Worm (Caenorhabditis elegans) whole organism, L2 larva: ENCODE measurements around the gene str-89.

Experiments
- ama-1 ChIP-seq: fragments of 150-350 bp; optimal IDR thresholded peaks from 2 replicates; lab custom pipeline; 2018; ENCODE audit warnings: inconsistent platforms
- elt-3 ChIP-seq: sonication (generic microtip); optimal IDR thresholded peaks from 2 replicates; lab custom pipeline; 2017; ENCODE audit warnings: missing biosample characterization, missing genetic modification characterization
- nhr-77 ChIP-seq: fragments of 150-350 bp; optimal IDR thresholded peaks from 2 replicates; lab custom pipeline; 2014; ENCODE audit warnings: missing biosample characterization, missing genetic modification characterization

- TF ChIP-seq nhr-77, result no peak
- TF ChIP-seq elt-3, result no peak
- no peak for TF ChIP-seq ama-1
Measured at ce11 chrV:17707022-17707421, 38.4 kb downstream of the str-89 start, which contains the start of gene srh-31.
